Worm (Caenorhabditis elegans) whole organism, L1 larva: ENCODE results near the gene F32D8.4.

ENCODE experiments used
- C16A3.4 ChIP-seq: fragments of 150-350 bp; optimal IDR thresholded peaks from 2 replicates; lab custom pipeline; 2014; ENCODE audit warnings: missing biosample characterization, missing genetic modification characterization
- C34B4.2 ChIP-seq: sonication (generic microtip); optimal IDR thresholded peaks from 2 replicates; lab custom pipeline; 2017; ENCODE audit warnings: mild to moderate bottlenecking, missing genetic modification characterization, missing compliant biosample characterization
- F16B12.6 ChIP-seq: fragments of 150-350 bp; optimal IDR thresholded peaks from 2 replicates; lab custom pipeline; 2014; ENCODE audit warnings: missing biosample characterization, missing genetic modification characterization
- Y116A8C.19 ChIP-seq: sonication (generic microtip); optimal IDR thresholded peaks from 2 replicates; lab custom pipeline; 2016; ENCODE audit warnings: missing compliant biosample characterization, missing genetic modification characterization, borderline replicate concordance
- alr-1 ChIP-seq: fragments of 200-800 bp; sonication (Bioruptor generic); optimal IDR thresholded peaks from 2 replicates; lab custom pipeline; 2018; ENCODE audit warnings: borderline replicate concordance, mild to moderate bottlenecking, missing genetic modification characterization, missing compliant biosample characterization
- ceh-63 ChIP-seq: fragments of 200-800 bp; sonication (Bioruptor generic); optimal IDR thresholded peaks from 2 replicates; lab custom pipeline; 2018; ENCODE audit warnings: mild to moderate bottlenecking, missing genetic modification characterization, missing compliant biosample characterization
- ceh-8 ChIP-seq: fragments of 200-800 bp; sonication (Bioruptor generic); optimal IDR thresholded peaks from 2 replicates; lab custom pipeline; 2018; ENCODE audit warnings: mild to moderate bottlenecking, missing genetic modification characterization, moderate library complexity, missing compliant biosample characterization
- ceh-82 ChIP-seq, 3 experiments: fragments of 150-350 bp in 1 of 3; sonication (generic microtip) in 2 of 3; optimal IDR thresholded peaks; 2 replicates each; lab custom pipeline; 2014 to 2017; ENCODE audit warnings: missing biosample characterization in 3 of 3, missing genetic modification characterization in 3 of 3
- ceh-88 ChIP-seq: fragments of 200-800 bp; sonication (Bioruptor generic); IDR thresholded peaks from 2 replicates; pipeline ENCODE4 v1.3.6; 2022; ENCODE audit warnings: missing genetic modification characterization, missing compliant biosample characterization
- ceh-90 ChIP-seq: sonication (generic microtip); optimal IDR thresholded peaks from 2 replicates; lab custom pipeline; 2016; ENCODE audit warnings: missing genetic modification characterization, missing compliant biosample characterization
- dsc-1 ChIP-seq: sonication (generic microtip); optimal IDR thresholded peaks from 2 replicates; lab custom pipeline; 2016; ENCODE audit warnings: mild to moderate bottlenecking, missing genetic modification characterization, missing compliant biosample characterization
- efl-1 ChIP-seq, 4 experiments: fragments of 150-350 bp; optimal IDR thresholded peaks in 3 of 4; peaks in 1 of 4; 1 replicate in 1 of 4; 2 replicates in 3 of 4; lab custom pipeline; 2014; ENCODE audit warnings: missing biosample characterization in 2 of 4, missing genetic modification characterization in 2 of 4, missing genetic modification reagents in 2 of 4
- efl-3 ChIP-seq: fragments of 200-800 bp; sonication (Bioruptor generic); optimal IDR thresholded peaks from 2 replicates; lab custom pipeline; 2018; ENCODE audit warnings: mild to moderate bottlenecking, missing genetic modification characterization, missing compliant biosample characterization
- egl-13 ChIP-seq: sonication (generic microtip); optimal IDR thresholded peaks from 2 replicates; lab custom pipeline; 2016; ENCODE audit warnings: missing genotype, missing genetic modification reagents, missing genetic modification characterization, missing compliant biosample characterization
- elt-2 ChIP-seq: sonication (generic microtip); optimal IDR thresholded peaks from 2 replicates; lab custom pipeline; 2016; ENCODE audit warnings: missing genetic modification characterization, mild to moderate bottlenecking, inconsistent platforms, missing compliant biosample characterization, missing genetic modification reagents
- elt-3 ChIP-seq, 6 experiments: fragments of 150-350 bp in 1 of 6; sonication (generic microtip); optimal IDR thresholded peaks; 2 replicates each; lab custom pipeline; 2017 to 2018; ENCODE audit warnings: missing biosample characterization in 6 of 6, missing genetic modification characterization in 6 of 6, inconsistent platforms in 1 of 6
- fkh-4 ChIP-seq: sonication (generic microtip); optimal IDR thresholded peaks from 2 replicates; lab custom pipeline; 2016; ENCODE audit warnings: missing compliant biosample characterization, missing genetic modification characterization, borderline replicate concordance
- fkh-8 ChIP-seq: sonication (generic microtip); optimal IDR thresholded peaks from 2 replicates; lab custom pipeline; 2016; ENCODE audit warnings: mild to moderate bottlenecking, missing genetic modification characterization, missing compliant biosample characterization
- grh-1 ChIP-seq: fragments of 200-800 bp; sonication (Bioruptor generic); IDR thresholded peaks from 2 replicates; pipeline ENCODE4 v1.3.6; 2022; ENCODE audit warnings: missing genetic modification reagents, missing genetic modification characterization, missing compliant biosample characterization
- hlh-17 ChIP-seq: fragments of 200-800 bp; sonication (Bioruptor generic); optimal IDR thresholded peaks from 2 replicates; lab custom pipeline; 2018; ENCODE audit warnings: missing genetic modification characterization, mild to moderate bottlenecking, missing compliant biosample characterization, moderate library complexity, borderline replicate concordance
- hpl-2 ChIP-seq: fragments of 150-350 bp; optimal IDR thresholded peaks from 2 replicates; lab custom pipeline; 2014; ENCODE audit warnings: missing biosample characterization, missing genetic modification reagents, missing genetic modification characterization
- lin-13 ChIP-seq: fragments of 150-350 bp; optimal IDR thresholded peaks from 2 replicates; lab custom pipeline; 2014; ENCODE audit warnings: missing biosample characterization, missing genetic modification reagents, missing genetic modification characterization
- lin-35 ChIP-seq, 2 experiments: fragments of 150-350 bp; optimal IDR thresholded peaks; 2 replicates each; lab custom pipeline; 2014; ENCODE audit warnings: missing biosample characterization in 2 of 2, missing genetic modification characterization in 2 of 2, missing genetic modification reagents in 2 of 2
- mab-9 ChIP-seq: fragments of 200-800 bp; sonication (Bioruptor generic); IDR thresholded peaks from 2 replicates; pipeline ENCODE4 v1.3.6; 2022; ENCODE audit warnings: missing genetic modification reagents, missing genetic modification characterization, missing compliant biosample characterization
- mdl-1 ChIP-seq, 2 experiments: fragments of 150-350 bp; optimal IDR thresholded peaks; 2 replicates each; lab custom pipeline; 2014 to 2017; ENCODE audit warnings: missing biosample characterization in 2 of 2, missing genetic modification characterization in 2 of 2, inconsistent platforms in 1 of 2
- mef-2 ChIP-seq: fragments of 150-350 bp; optimal IDR thresholded peaks from 2 replicates; lab custom pipeline; 2014; ENCODE audit warnings: missing biosample characterization, missing genetic modification characterization
- nhr-19 ChIP-seq: fragments of 200-800 bp; sonication (Bioruptor generic); conservative IDR thresholded peaks from 2 replicates; pipeline ENCODE4 v1.3.6; 2022; ENCODE audit warnings: missing genetic modification characterization, missing compliant biosample characterization
- nhr-237 ChIP-seq: fragments of 150-350 bp; optimal IDR thresholded peaks from 2 replicates; lab custom pipeline; 2014; ENCODE audit warnings: missing biosample characterization, missing genetic modification characterization
- nhr-47 ChIP-seq: sonication (generic microtip); optimal IDR thresholded peaks from 2 replicates; lab custom pipeline; 2016; ENCODE audit warnings: mild to moderate bottlenecking, missing genetic modification characterization, moderate library complexity, missing compliant biosample characterization
- nhr-71 ChIP-seq: sonication (generic microtip); optimal IDR thresholded peaks from 2 replicates; lab custom pipeline; 2016; ENCODE audit warnings: mild to moderate bottlenecking, missing genetic modification characterization, moderate library complexity, missing compliant biosample characterization
- nhr-76 ChIP-seq: sonication (generic microtip); optimal IDR thresholded peaks from 2 replicates; lab custom pipeline; 2017; ENCODE audit warnings: missing biosample characterization, missing genetic modification characterization
- nhr-77 ChIP-seq: fragments of 150-350 bp; optimal IDR thresholded peaks from 2 replicates; lab custom pipeline; 2014; ENCODE audit warnings: missing biosample characterization, missing genetic modification characterization
- pax-3 ChIP-seq: fragments of 200-800 bp; sonication (Bioruptor generic); optimal IDR thresholded peaks from 2 replicates; lab custom pipeline; 2018; ENCODE audit warnings: mild to moderate bottlenecking, missing genetic modification characterization, moderate library complexity, missing compliant biosample characterization
- pqm-1 ChIP-seq: sonication (generic microtip); optimal IDR thresholded peaks from 3 replicates; lab custom pipeline; 2017; ENCODE audit warnings: missing biosample characterization, missing genetic modification characterization
- skn-1 ChIP-seq: fragments of 150-350 bp; optimal IDR thresholded peaks from 2 replicates; lab custom pipeline; 2014; ENCODE audit warnings: missing biosample characterization, missing genetic modification characterization
- snpc-4 ChIP-seq: fragments of 150-350 bp; optimal IDR thresholded peaks from 2 replicates; lab custom pipeline; 2014; ENCODE audit warnings: missing biosample characterization, missing genetic modification characterization
- snu-23 ChIP-seq: sonication (generic microtip); optimal IDR thresholded peaks from 2 replicates; lab custom pipeline; 2016; ENCODE audit warnings: missing genetic modification characterization, missing compliant biosample characterization
- sox-4 ChIP-seq: sonication (generic microtip); optimal IDR thresholded peaks from 2 replicates; lab custom pipeline; 2016; ENCODE audit warnings: missing genetic modification characterization, missing compliant biosample characterization
- tbx-2 ChIP-seq: sonication (generic microtip); optimal IDR thresholded peaks from 2 replicates; lab custom pipeline; 2016; ENCODE audit warnings: missing genetic modification characterization, missing compliant biosample characterization
- tlp-1 ChIP-seq: fragments of 150-350 bp; optimal IDR thresholded peaks from 2 replicates; lab custom pipeline; 2014; ENCODE audit warnings: missing biosample characterization, missing genetic modification characterization
- unc-130 ChIP-seq: fragments of 150-350 bp; optimal IDR thresholded peaks from 2 replicates; lab custom pipeline; 2017; ENCODE audit warnings: missing biosample characterization, missing genetic modification characterization, inconsistent platforms
- unc-62 ChIP-seq: fragments of 150-350 bp; optimal IDR thresholded peaks from 2 replicates; lab custom pipeline; 2014; ENCODE audit warnings: missing biosample characterization, missing genetic modification reagents, missing genetic modification characterization
- unc-86 ChIP-seq: sonication (generic microtip); optimal IDR thresholded peaks from 2 replicates; lab custom pipeline; 2016; ENCODE audit warnings: missing genetic modification characterization, missing compliant biosample characterization
- unc-98 ChIP-seq: fragments of 200-800 bp; sonication (Bioruptor generic); IDR thresholded peaks from 2 replicates; pipeline ENCODE4 v1.3.6; 2022; ENCODE audit warnings: missing genetic modification characterization, missing compliant biosample characterization
- xbp-1 ChIP-seq: sonication (generic microtip); optimal IDR thresholded peaks from 2 replicates; lab custom pipeline; 2016; ENCODE audit warnings: missing genetic modification characterization, missing compliant biosample characterization
- zag-1 ChIP-seq: fragments of 150-350 bp; optimal IDR thresholded peaks from 2 replicates; lab custom pipeline; 2014; ENCODE audit warnings: missing biosample characterization, missing genetic modification characterization
- ztf-11 ChIP-seq, 2 experiments: sonication (generic microtip); optimal IDR thresholded peaks; 2 replicates each; lab custom pipeline; 2016 to 2017; ENCODE audit warnings: missing genetic modification characterization in 2 of 2, missing biosample characterization in 1 of 2, missing compliant biosample characterization in 1 of 2

The F32D8.4 gene

ce11 chrV:10858340-10858739, 35.0 kb downstream of the F32D8.4 start (continued):
- TF ChIP-seq lin-35 (GFP tag; optimal IDR thresholded peaks at IDR 0.05; lab: Kevin White, UChicago): peak; percentile 39 to 42
- TF ChIP-seq efl-1 (optimal IDR thresholded peaks at IDR 0.05; lab: Kevin White, UChicago): peak; percentile 43 to 61
- peak; percentile 32 to 93 for TF ChIP-seq efl-1 (GFP tag; optimal IDR thresholded peaks at IDR 0.05 in 1 of 2; lab: Kevin White, UChicago)
- peak; percentile 84 for TF ChIP-seq egl-13 (tag; lab: Kevin White, UChicago)
- peak; percentile 44 for TF ChIP-seq snpc-4 (tag; lab: Kevin White, UChicago)
- TF ChIP-seq unc-98 (GFP tag; lab: Robert Waterston, UW): peak; percentile 5; the same call in 1 of the 2 replicates
- TF ChIP-seq unc-86 (tag; lab: Kevin White, UChicago): peak; percentile 84
- peak; percentile 71 for TF ChIP-seq skn-1 (tag; lab: Kevin White, UChicago)
- no peak for TF ChIP-seq hpl-2 (GFP tag; lab: Kevin White, UChicago)
- peak; percentile 11 for TF ChIP-seq elt-2 (tag; lab: Kevin White, UChicago)
- TF ChIP-seq nhr-71 (tag; lab: Kevin White, UChicago): peak; percentile 96
- peak; percentile 58 for TF ChIP-seq C16A3.4
- peak; percentile 89 for TF ChIP-seq nhr-47 (tag; lab: Kevin White, UChicago)
- no peak for TF ChIP-seq Y116A8C.19 (tag; lab: Kevin White, UChicago)
- no peak for TF ChIP-seq grh-1
- TF ChIP-seq unc-62 (GFP tag; lab: Kevin White, UChicago): no peak
- peak; percentile 76 for TF ChIP-seq unc-130 (tag; lab: Kevin White, UChicago)
- TF ChIP-seq pax-3: peak; percentile 55
- TF ChIP-seq mab-9 (GFP tag; lab: Robert Waterston, UW): no peak
- no peak for TF ChIP-seq C34B4.2 (tag; lab: Kevin White, UChicago)
- no peak for TF ChIP-seq alr-1 (tag; lab: Kevin White, UChicago)
- TF ChIP-seq ceh-8 (GFP tag; lab: Kevin White, UChicago): peak; percentile 31
- peak; percentile 28 to 80 (median 60) for TF ChIP-seq ceh-82 (tag; optimal IDR thresholded peaks at IDR 0.05; lab: Kevin White, UChicago)
- peak; percentile 60 for TF ChIP-seq fkh-8 (tag; lab: Kevin White, UChicago)
- peak; percentile 82 for TF ChIP-seq dsc-1 (tag; lab: Kevin White, UChicago)
- peak; percentile 13 for TF ChIP-seq sox-4 (tag; lab: Kevin White, UChicago)
- TF ChIP-seq ztf-11 (tag; optimal IDR thresholded peaks at IDR 0.05; lab: Kevin White, UChicago): peak in 1 of 2 experiments; percentile 49
- TF ChIP-seq ceh-90 (tag; lab: Kevin White, UChicago): no peak
- TF ChIP-seq nhr-19 (GFP tag; lab: Robert Waterston, UW): peak; percentile 87
- no peak for TF ChIP-seq nhr-237
- peak; percentile 31 for TF ChIP-seq lin-13 (GFP tag; lab: Kevin White, UChicago)
- TF ChIP-seq mef-2 (tag; lab: Kevin White, UChicago): peak; percentile 78
- peak; percentile 75 for TF ChIP-seq xbp-1 (tag; lab: Kevin White, UChicago)
- TF ChIP-seq ceh-88: no peak
- no peak for TF ChIP-seq pqm-1 (tag; lab: Kevin White, UChicago)
- TF ChIP-seq elt-3 (tag; optimal IDR thresholded peaks at IDR 0.05; lab: Kevin White, UChicago): no peak
- TF ChIP-seq mdl-1 (tag; optimal IDR thresholded peaks at IDR 0.05; lab: Kevin White, UChicago): peak; percentile 3 to 91
- TF ChIP-seq efl-3: no peak
- no peak for TF ChIP-seq nhr-77 (tag; lab: Kevin White, UChicago)
- TF ChIP-seq snu-23 (GFP tag; lab: Kevin White, UChicago): peak; percentile 87
- TF ChIP-seq zag-1 (tag; lab: Kevin White, UChicago): no peak
- TF ChIP-seq hlh-17 (GFP tag; lab: Kevin White, UChicago): no peak
- peak; percentile 51 for TF ChIP-seq fkh-4 (tag; lab: Kevin White, UChicago)
- no peak for TF ChIP-seq tlp-1 (tag; lab: Kevin White, UChicago)
- TF ChIP-seq F16B12.6 (tag; lab: Kevin White, UChicago): no peak
- TF ChIP-seq tbx-2 (tag; lab: Kevin White, UChicago): peak; percentile 92
- TF ChIP-seq nhr-76 (tag; lab: Kevin White, UChicago): no peak
- peak; percentile 61 for TF ChIP-seq ceh-63
